Worm (Caenorhabditis elegans): Measurements from ENCODE around the gene ocr-4.
A peak's percentile ranks its signal among the peaks of the same experiment; 100 is the strongest.

ocr-4 gene

DNA sequence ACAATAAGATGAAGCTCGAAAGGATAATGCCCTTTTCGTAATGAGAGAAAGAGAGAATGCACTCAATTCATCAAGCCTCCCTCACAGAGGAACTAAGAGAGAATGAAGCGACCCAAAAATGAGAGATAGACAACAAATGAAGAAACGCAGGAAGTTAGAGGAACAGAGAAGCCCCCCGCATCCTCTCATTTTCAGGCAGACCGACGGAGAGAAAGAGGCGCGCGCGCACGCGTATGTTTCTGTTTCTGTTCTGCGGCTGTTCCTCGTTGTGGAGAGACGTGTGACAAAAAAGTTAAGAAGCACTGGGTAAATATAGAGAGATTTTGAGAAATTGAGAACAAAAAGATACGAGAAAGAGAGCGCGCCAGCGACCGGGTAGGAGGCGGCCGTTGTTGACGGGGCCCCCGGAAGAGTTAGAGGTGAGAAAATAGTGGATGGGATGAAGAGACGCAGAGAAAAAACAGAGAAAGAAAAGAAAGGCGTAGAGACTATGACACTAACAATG lies 12.6 kb downstream of the ocr-4 start (continued):
- TF ChIP-seq nhr-19 (GFP tag; conservative IDR thresholded peaks at IDR 0.05): peak; percentile 80
- TF ChIP-seq lsy-2 (tag; optimal IDR thresholded peaks at IDR 0.05): peak; percentile 75 to 78
- TF ChIP-seq rnt-1 (tag; optimal IDR thresholded peaks at IDR 0.05): peak; percentile 67
- TF ChIP-seq swsn-7 (tag; optimal IDR thresholded peaks at IDR 0.05): peak; percentile 87
- TF ChIP-seq hlh-17 (GFP tag; optimal IDR thresholded peaks at IDR 0.05; ENCODE audit: borderline replicate concordance): no peak
- peak; percentile 29 for TF ChIP-seq lin-13 (GFP tag; optimal IDR thresholded peaks at IDR 0.05)
- peak; percentile 100 for TF ChIP-seq lin-14 (GFP tag; optimal IDR thresholded peaks at IDR 0.05)
- TF ChIP-seq lin-35 (GFP tag; optimal IDR thresholded peaks at IDR 0.05): peak; percentile 48 to 59
- no peak for TF ChIP-seq lin-15B (tag; optimal IDR thresholded peaks at IDR 0.05)
- TF ChIP-seq snpc-4 (tag; optimal IDR thresholded peaks at IDR 0.05): peak; percentile 81
- no peak for TF ChIP-seq C04F5.9 (tag; optimal IDR thresholded peaks at IDR 0.05)
- no peak for TF ChIP-seq zag-1 (tag; optimal IDR thresholded peaks at IDR 0.05)
- TF ChIP-seq tbx-2 (tag; optimal IDR thresholded peaks at IDR 0.05): peak; percentile 89
- no peak for TF ChIP-seq ceh-90 (tag; optimal IDR thresholded peaks at IDR 0.05)
- no peak for TF ChIP-seq tlp-1 (tag; optimal IDR thresholded peaks at IDR 0.05)
- TF ChIP-seq efl-1 (optimal IDR thresholded peaks at IDR 0.05): peak; percentile 69 to 80
- peak; percentile 18 to 92 for TF ChIP-seq efl-1 (GFP tag; optimal IDR thresholded peaks at IDR 0.05 in 1 of 2)
- TF ChIP-seq hlh-4 (tag; optimal IDR thresholded peaks at IDR 0.05): no peak
- TF ChIP-seq ceh-82 (tag; optimal IDR thresholded peaks at IDR 0.05): peak; percentile 48 to 82 (median 62)
- TF ChIP-seq zip-4 (GFP tag; optimal IDR thresholded peaks at IDR 0.05): no peak
- TF ChIP-seq blmp-1 (tag; optimal IDR thresholded peaks at IDR 0.05): peak; percentile 82
- TF ChIP-seq fkh-8 (tag; optimal IDR thresholded peaks at IDR 0.05): peak; percentile 88
- no peak for TF ChIP-seq efl-3 (GFP tag; optimal IDR thresholded peaks at IDR 0.05)
- TF ChIP-seq mab-9 (GFP tag; IDR thresholded peaks at IDR 0.05): no peak
- TF ChIP-seq unc-62 (GFP tag; optimal IDR thresholded peaks at IDR 0.05): no peak
- peak in 1 of 2 experiments; percentile 53 for TF ChIP-seq ztf-11 (tag; optimal IDR thresholded peaks at IDR 0.05)
- peak; percentile 82 for TF ChIP-seq mep-1 (tag; optimal IDR thresholded peaks at IDR 0.05)
- TF ChIP-seq grh-1 (GFP tag; IDR thresholded peaks at IDR 0.05): peak; percentile 53; the same call in 1 of the 2 replicates
- no peak for TF ChIP-seq hpl-2 (GFP tag; optimal IDR thresholded peaks at IDR 0.05)
- peak; percentile 90 for TF ChIP-seq nhr-85 (tag)
- no peak for TF ChIP-seq ceh-63 (GFP tag; optimal IDR thresholded peaks at IDR 0.05)
- TF ChIP-seq pqm-1 (tag; optimal IDR thresholded peaks at IDR 0.05): no peak
- peak; percentile 86 for TF ChIP-seq nhr-20 (tag; optimal IDR thresholded peaks at IDR 0.05)
- peak; percentile 85 for TF ChIP-seq nhr-47 (tag; optimal IDR thresholded peaks at IDR 0.05)
- TF ChIP-seq alr-1 (tag; optimal IDR thresholded peaks at IDR 0.05; ENCODE audit: borderline replicate concordance): no peak
- peak; percentile 68 for TF ChIP-seq sup-37 (GFP tag; optimal IDR thresholded peaks at IDR 0.05)
- peak; percentile 26 for TF ChIP-seq lir-3 (tag; optimal IDR thresholded peaks at IDR 0.05; ENCODE audit: poor library complexity)
- no peak for TF ChIP-seq unc-98 (GFP tag; IDR thresholded peaks at IDR 0.05)
- no peak for TF ChIP-seq ama-1 (optimal IDR thresholded peaks at IDR 0.05)
- peak; percentile 66 for TF ChIP-seq isw-1 (GFP tag; IDR thresholded peaks at IDR 0.05)
- TF ChIP-seq fos-1 (tag; optimal IDR thresholded peaks at IDR 0.05): peak; percentile 15
- TF ChIP-seq snu-23 (GFP tag; optimal IDR thresholded peaks at IDR 0.05): peak; percentile 92
- TF ChIP-seq aha-1 (tag; optimal IDR thresholded peaks at IDR 0.05): peak; percentile 32
- TF ChIP-seq nhr-28 (tag; optimal IDR thresholded peaks at IDR 0.05): no peak
- no peak for TF ChIP-seq nhr-76 (tag; optimal IDR thresholded peaks at IDR 0.05)
- TF ChIP-seq sptf-1 (tag; optimal IDR thresholded peaks at IDR 0.05): no peak
- peak; percentile 59 for TF ChIP-seq egl-13 (tag; optimal IDR thresholded peaks at IDR 0.05)
